Worm (Caenorhabditis elegans): ENCODE measurements around the gene Y41D4A.6.

Y41D4A.6 gene

ce11 chrIV:1709695-1710315 lies 35.5 kb downstream of the Y41D4A.6 start, which contains the start of the genes pbs-1 and K08D12.3:
Gene pbs-1 (minus strand): TSS chrIV:1709745.
Gene K08D12.3 (plus strand): TSS chrIV:1710265.
- peak; percentile 6 for TF ChIP-seq hlh-30 (tag; optimal IDR thresholded peaks at IDR 0.05; ENCODE audit: insufficient read depth)
- TF ChIP-seq nfya-1 (tag; optimal IDR thresholded peaks at IDR 0.05): peak; percentile 58
- no peak for TF ChIP-seq unc-42 (tag; optimal IDR thresholded peaks at IDR 0.05)
- TF ChIP-seq ahr-1 (tag; optimal IDR thresholded peaks at IDR 0.05): no peak
- peak; percentile 44 for TF ChIP-seq unc-55 (GFP tag; optimal IDR thresholded peaks at IDR 0.05)
- TF ChIP-seq ceh-6 (GFP tag; optimal IDR thresholded peaks at IDR 0.05): no peak
- no peak for TF ChIP-seq hlh-6 (tag; optimal IDR thresholded peaks at IDR 0.05)
- no peak for TF ChIP-seq che-1 (tag; optimal IDR thresholded peaks at IDR 0.05)
- peak; percentile 19 for TF ChIP-seq tbx-2 (tag; optimal IDR thresholded peaks at IDR 0.05)
- no peak for TF ChIP-seq ceh-18 (tag; optimal IDR thresholded peaks at IDR 0.05)

- TF ChIP-seq ceh-24 (tag; optimal IDR thresholded peaks at IDR 0.05) (no peak), eyg-1 (tag; optimal IDR thresholded peaks at IDR 0.05) (no peak), unc-86 (tag; optimal IDR thresholded peaks at IDR 0.05) (no peak), C38D4.7 (GFP tag; optimal IDR thresholded peaks at IDR 0.05) (no peak), elt-4 (tag; optimal IDR thresholded peaks at IDR 0.05) (no peak), ahr-1 (tag; optimal IDR thresholded peaks at IDR 0.05) (no peak), ceh-48 (tag; optimal IDR thresholded peaks at IDR 0.05) (no peak), C08G9.2 (tag; optimal IDR thresholded peaks at IDR 0.05) (no peak), sdc-2 (tag; optimal IDR thresholded peaks at IDR 0.05) (no peak), pax-1 (tag; optimal IDR thresholded peaks at IDR 0.05) (no peak), ref-2 (tag; optimal IDR thresholded peaks at IDR 0.05) (no peak), gmeb-2 (tag; optimal IDR thresholded peaks at IDR 0.05) (no peak), hlh-8 (tag; optimal IDR thresholded peaks at IDR 0.05) (no peak), pha-2 (tag; optimal IDR thresholded peaks at IDR 0.05) (no peak), mec-3 (tag; optimal IDR thresholded peaks at IDR 0.05; ENCODE audit: borderline replicate concordance) (no peak)
Observed at ce11 chrIV:1709002-1709401, 36.3 kb downstream of the Y41D4A.6 start.

- TF ChIP-seq ceh-31 (tag; optimal IDR thresholded peaks at IDR 0.05) (peak; percentile 19), nhr-232 (tag; optimal IDR thresholded peaks at IDR 0.05) (no peak)
Observed at ce11 chrIV:1708426-1708826, 36.9 kb downstream of the Y41D4A.6 start.

ce11 chrIV:1707960-1708359 lies 37.3 kb downstream of the Y41D4A.6 start:
- no peak for TF ChIP-seq ceh-45 (GFP tag; IDR thresholded peaks at IDR 0.05)
- no peak for TF ChIP-seq fkh-10 (GFP tag; optimal IDR thresholded peaks at IDR 0.05)
- TF ChIP-seq rnt-1 (tag; optimal IDR thresholded peaks at IDR 0.05): no peak
- TF ChIP-seq ceh-14 (tag; optimal IDR thresholded peaks at IDR 0.05): no peak
- TF ChIP-seq ttx-3 (tag; optimal IDR thresholded peaks at IDR 0.05): no peak
- no peak for TF ChIP-seq nfya-1 (tag; optimal IDR thresholded peaks at IDR 0.05)
- no peak for TF ChIP-seq lim-6 (tag; optimal IDR thresholded peaks at IDR 0.05)
- no peak for TF ChIP-seq pha-4 (tag; optimal IDR thresholded peaks at IDR 0.05)
- TF ChIP-seq ets-4 (tag; optimal IDR thresholded peaks at IDR 0.05): no peak
- no peak for TF ChIP-seq ceh-6 (GFP tag; optimal IDR thresholded peaks at IDR 0.05)
- no peak for TF ChIP-seq hlh-13 (GFP tag; optimal IDR thresholded peaks at IDR 0.05)
- no peak for TF ChIP-seq sox-4 (tag; optimal IDR thresholded peaks at IDR 0.05)
- no peak for TF ChIP-seq ceh-48 (tag; optimal IDR thresholded peaks at IDR 0.05)
- no peak for TF ChIP-seq K02D7.2 (tag; optimal IDR thresholded peaks at IDR 0.05)
- no peak for TF ChIP-seq ceh-34 (tag; optimal IDR thresholded peaks at IDR 0.05)
- no peak for TF ChIP-seq hlh-8 (tag; optimal IDR thresholded peaks at IDR 0.05)
- TF ChIP-seq ref-2 (tag; optimal IDR thresholded peaks at IDR 0.05): no peak
- no peak for TF ChIP-seq zip-5 (tag; optimal IDR thresholded peaks at IDR 0.05)
- TF ChIP-seq npax-4 (tag; optimal IDR thresholded peaks at IDR 0.05): no peak
